Fruit fly (Drosophila melanogaster) S2 (cell line): Measurements from ENCODE around the gene CG1532.

Source experiments
- CG8478 ChIP-seq: fragments of >200 bp; optimal IDR thresholded peaks from 2 replicates; lab custom pipeline; 2018
- CTCF ChIP-seq, 2 experiments: fragments of >200 bp; optimal IDR thresholded peaks; 2 replicates each; lab custom pipeline; 2018

dm6 chrX:21064927-21065326, 36.8 kb upstream of the CG1532 start:
- TF ChIP-seq CG8478 (no peak), CTCF (optimal IDR thresholded peaks at IDR 0.05; lab: Kevin White, UChicago) (no peak)
